Fruit fly (Drosophila melanogaster): ENCODE results near the gene sosie.

- no peak for TF ChIP-seq CTCF (optimal IDR thresholded peaks at IDR 0.05)
- no peak for TF ChIP-seq CG8478 (optimal IDR thresholded peaks at IDR 0.05)
These were observed 28.3 kb downstream of the sosie start, which contains the start of gene CG13640 for dm6 chr3R:24862065-24862464.
